Worm (Caenorhabditis elegans) whole organism, young adult: ENCODE data around the gene nhr-210.

Source experiments
- C06A6.2 ChIP-seq: fragments of 200-800 bp; sonication (Bioruptor generic); conservative IDR thresholded peaks from 2 replicates; pipeline ENCODE4 v1.3.6; 2022; ENCODE audit warnings: missing genetic modification characterization, missing compliant biosample characterization
- C17E4.6 ChIP-seq: fragments of 200-800 bp; sonication (Bioruptor generic); IDR thresholded peaks from 2 replicates; pipeline ENCODE4 v1.3.6; 2022; ENCODE audit warnings: missing genetic modification reagents, missing genetic modification characterization, missing compliant biosample characterization
- F22D6.2 ChIP-seq: sonication (generic microtip); optimal IDR thresholded peaks from 2 replicates; lab custom pipeline; 2016; ENCODE audit warnings: mild to moderate bottlenecking, missing genetic modification characterization, missing compliant biosample characterization
- F23B12.7 ChIP-seq: sonication (generic microtip); optimal IDR thresholded peaks from 2 replicates; lab custom pipeline; 2017; ENCODE audit warnings: missing genetic modification characterization, mild to moderate bottlenecking, missing compliant biosample characterization, antibody characterized with exemption, moderate library complexity; ENCODE audit not compliant: insufficient read depth
- F37B4.10 ChIP-seq: fragments of 200-800 bp; sonication (Bioruptor generic); IDR thresholded peaks from 2 replicates; pipeline ENCODE4 v1.3.6; 2022; ENCODE audit warnings: missing genetic modification characterization, missing compliant biosample characterization
- F39B2.1 ChIP-seq: fragments of 200-800 bp; sonication (Bioruptor generic); IDR thresholded peaks from 2 replicates; pipeline ENCODE4 v1.3.6; 2022; ENCODE audit warnings: missing genetic modification reagents, missing genetic modification characterization, missing compliant biosample characterization
- K12H6.12 ChIP-seq: fragments of 200-800 bp; sonication (Bioruptor generic); optimal IDR thresholded peaks from 2 replicates; lab custom pipeline; 2018; ENCODE audit warnings: mild to moderate bottlenecking, missing genetic modification characterization, missing compliant biosample characterization
- Y53F4B.3 ChIP-seq: fragments of 200-800 bp; sonication (Bioruptor generic); IDR thresholded peaks from 2 replicates; pipeline ENCODE4 v1.3.6; 2022; ENCODE audit warnings: missing genetic modification reagents, missing genetic modification characterization, missing compliant biosample characterization
- Y79H2A.3 ChIP-seq: fragments of 200-800 bp; sonication (Bioruptor generic); conservative IDR thresholded peaks from 2 replicates; pipeline ENCODE4 v1.3.6; 2022; ENCODE audit warnings: missing genetic modification reagents, missing genetic modification characterization, missing compliant biosample characterization
- atf-7 ChIP-seq: sonication (generic microtip); optimal IDR thresholded peaks from 2 replicates; lab custom pipeline; 2017; ENCODE audit warnings: mild to moderate bottlenecking, missing genetic modification characterization, missing compliant biosample characterization
- athp-1 ChIP-seq: sonication (generic microtip); optimal IDR thresholded peaks from 2 replicates; lab custom pipeline; 2017; ENCODE audit warnings: mild to moderate bottlenecking, missing genetic modification characterization, missing compliant biosample characterization
- die-1 ChIP-seq: sonication (generic microtip); optimal IDR thresholded peaks from 2 replicates; lab custom pipeline; 2016; ENCODE audit warnings: missing genotype, mild to moderate bottlenecking, missing genetic modification characterization, missing compliant biosample characterization
- egrh-3 ChIP-seq: fragments of 200-800 bp; sonication (Bioruptor generic); IDR thresholded peaks from 2 replicates; pipeline ENCODE4 v1.3.6; 2022; ENCODE audit warnings: missing genetic modification reagents, missing genetic modification characterization, missing compliant biosample characterization
- gei-17 ChIP-seq: fragments of 200-800 bp; sonication (Bioruptor generic); optimal IDR thresholded peaks from 2 replicates; lab custom pipeline; 2018; ENCODE audit warnings: mild to moderate bottlenecking, missing genetic modification characterization, missing compliant biosample characterization
- hlh-26 ChIP-seq: fragments of 200-800 bp; sonication (Bioruptor generic); conservative IDR thresholded peaks from 2 replicates; pipeline ENCODE4 v1.3.6; 2022; ENCODE audit warnings: missing genetic modification reagents, missing genetic modification characterization, missing compliant biosample characterization
- lag-1 ChIP-seq: fragments of 200-800 bp; sonication (Bioruptor generic); IDR thresholded peaks from 2 replicates; pipeline ENCODE4 v1.3.6; 2022; ENCODE audit warnings: missing genetic modification reagents, missing genetic modification characterization, missing compliant biosample characterization
- lin-35 ChIP-seq, 3 experiments: fragments of 150-350 bp in 2 of 3; sonication (generic microtip) in 1 of 3; optimal IDR thresholded peaks; 2 replicates each; lab custom pipeline; 2014 to 2018; ENCODE audit warnings: missing biosample characterization in 3 of 3, missing genetic modification characterization in 3 of 3, missing genetic modification reagents in 3 of 3
- lir-1 ChIP-seq: fragments of 200-800 bp; sonication (Bioruptor generic); conservative IDR thresholded peaks from 2 replicates; pipeline ENCODE4 v1.3.6; 2022; ENCODE audit warnings: missing genetic modification reagents, missing genetic modification characterization, missing compliant biosample characterization
- lsl-1 ChIP-seq: fragments of 200-800 bp; sonication (Bioruptor generic); optimal IDR thresholded peaks from 2 replicates; lab custom pipeline; 2018; ENCODE audit warnings: mild to moderate bottlenecking, missing genetic modification characterization, moderate library complexity, missing compliant biosample characterization
- madf-3 ChIP-seq: fragments of 200-800 bp; sonication (Bioruptor generic); IDR thresholded peaks from 2 replicates; pipeline ENCODE4 v1.3.6; 2022; ENCODE audit warnings: missing genetic modification reagents, missing genetic modification characterization, missing compliant biosample characterization
- nfya-1 ChIP-seq: sonication (generic microtip); optimal IDR thresholded peaks from 2 replicates; lab custom pipeline; 2017; ENCODE audit warnings: antibody characterized with exemption, missing compliant biosample characterization, missing genetic modification characterization, borderline replicate concordance; ENCODE audit not compliant: insufficient read depth
- nfya-2 ChIP-seq: fragments of 200-800 bp; sonication (Bioruptor generic); IDR thresholded peaks from 2 replicates; pipeline ENCODE4 v1.3.6; 2022; ENCODE audit warnings: missing genetic modification reagents, missing genetic modification characterization, missing compliant biosample characterization
- nhr-27 ChIP-seq: fragments of 200-800 bp; sonication (Bioruptor generic); optimal IDR thresholded peaks from 2 replicates; lab custom pipeline; 2018; ENCODE audit warnings: mild to moderate bottlenecking, missing genetic modification characterization, moderate library complexity, missing compliant biosample characterization
- nhr-80 ChIP-seq: sonication (generic microtip); optimal IDR thresholded peaks from 2 replicates; lab custom pipeline; 2016; ENCODE audit warnings: missing genetic modification characterization, missing compliant biosample characterization
- nhr-90 ChIP-seq: sonication (generic microtip); optimal IDR thresholded peaks from 2 replicates; lab custom pipeline; 2016; ENCODE audit warnings: missing genotype, mild to moderate bottlenecking, missing genetic modification characterization, missing compliant biosample characterization
- pbrm-1 ChIP-seq: fragments of 200-800 bp; sonication (Bioruptor generic); IDR thresholded peaks from 2 replicates; pipeline ENCODE4 v1.3.6; 2022; ENCODE audit warnings: missing genetic modification reagents, missing genetic modification characterization, missing compliant biosample characterization
- pha-4 ChIP-seq: fragments of 150-350 bp; sonication (generic microtip); optimal IDR thresholded peaks from 2 replicates; lab custom pipeline; 2014; ENCODE audit warnings: missing biosample characterization, missing genetic modification reagents, missing genetic modification characterization
- rcor-1 ChIP-seq: fragments of 200-800 bp; sonication (Bioruptor generic); IDR thresholded peaks from 2 replicates; pipeline ENCODE4 v1.3.6; 2022; ENCODE audit warnings: missing genetic modification reagents, missing genetic modification characterization, missing compliant biosample characterization
- repo-1 ChIP-seq: sonication (generic microtip); optimal IDR thresholded peaks from 2 replicates; lab custom pipeline; 2017; ENCODE audit warnings: mild to moderate bottlenecking, missing genetic modification characterization, missing compliant biosample characterization
- snpc-1.1 ChIP-seq: sonication (generic microtip); optimal IDR thresholded peaks from 2 replicates; lab custom pipeline; 2017; ENCODE audit warnings: missing genetic modification characterization, mild to moderate bottlenecking, missing compliant biosample characterization, antibody characterized with exemption, moderate library complexity, missing genotype, missing genetic modification reagents; ENCODE audit not compliant: insufficient read depth
- snpc-3.4 ChIP-seq: sonication (generic microtip); optimal IDR thresholded peaks from 2 replicates; lab custom pipeline; 2017; ENCODE audit warnings: missing genetic modification characterization, mild to moderate bottlenecking, missing compliant biosample characterization, antibody characterized with exemption, moderate library complexity, missing genotype, missing genetic modification reagents
- sptf-2 ChIP-seq: fragments of 200-800 bp; sonication (Bioruptor generic); optimal IDR thresholded peaks from 2 replicates; lab custom pipeline; 2018; ENCODE audit warnings: mild to moderate bottlenecking, missing genetic modification characterization, missing compliant biosample characterization
- tbx-9 ChIP-seq: sonication (generic microtip); optimal IDR thresholded peaks from 2 replicates; lab custom pipeline; 2016; ENCODE audit warnings: borderline replicate concordance, missing genetic modification characterization, inconsistent platforms, missing compliant biosample characterization
- unc-130 ChIP-seq: sonication (generic microtip); optimal IDR thresholded peaks from 2 replicates; lab custom pipeline; 2016; ENCODE audit warnings: missing genetic modification reagents, missing genetic modification characterization, missing compliant biosample characterization
- unc-62 ChIP-seq: fragments of 150-350 bp; optimal IDR thresholded peaks from 2 replicates; lab custom pipeline; 2014; ENCODE audit warnings: missing biosample characterization, missing genetic modification reagents, missing genetic modification characterization
- ztf-18 ChIP-seq: sonication (generic microtip); optimal IDR thresholded peaks from 2 replicates; lab custom pipeline; 2016; ENCODE audit warnings: missing genotype, mild to moderate bottlenecking, missing genetic modification characterization, missing compliant biosample characterization
- ztf-26 ChIP-seq: sonication (generic microtip); optimal IDR thresholded peaks from 2 replicates; lab custom pipeline; 2017; ENCODE audit warnings: missing genetic modification characterization, missing compliant biosample characterization
- ztf-6 ChIP-seq: fragments of 200-800 bp; sonication (Bioruptor generic); IDR thresholded peaks from 2 replicates; pipeline ENCODE4 v1.3.6; 2022; ENCODE audit warnings: missing genetic modification reagents, missing genetic modification characterization, missing compliant biosample characterization

nhr-210 gene

DNA sequence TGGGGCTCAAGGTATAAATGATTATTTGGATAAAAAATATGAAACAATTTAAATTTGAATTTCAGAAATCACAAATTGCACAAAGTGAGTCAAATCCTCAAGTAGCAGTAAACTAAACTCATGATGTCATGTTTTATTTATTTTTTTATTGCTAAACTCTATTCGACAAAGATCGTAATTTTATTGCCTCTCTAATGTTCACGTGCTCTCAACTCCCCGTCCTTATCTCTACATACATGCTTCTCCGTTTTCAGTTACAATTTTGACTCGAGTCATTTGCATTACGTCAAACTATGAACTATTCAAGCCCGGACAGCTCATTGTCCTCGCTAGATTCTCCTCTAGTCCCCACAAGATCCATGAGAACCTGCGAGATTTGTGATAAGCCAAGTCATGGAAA lies 44.8 kb downstream of the nhr-210 start, which contains the start of gene nhr-99:
Gene nhr-99 (plus strand): TSS at position 263 of the 400 bp plus-strand sequence.
- TF ChIP-seq ztf-18 (tag; lab: Kevin White, UChicago) (no peak), lir-1 (no peak), atf-7 (tag; lab: Kevin White, UChicago) (peak; percentile 46), hlh-26 (GFP tag; lab: Robert Waterston, UW) (no peak), nhr-80 (peak; percentile 59), die-1 (tag; lab: Kevin White, UChicago) (no peak), lsl-1 (GFP tag; lab: Kevin White, UChicago) (no peak), Y53F4B.3 (GFP tag; lab: Robert Waterston, UW) (no peak), lin-35 (GFP tag; optimal IDR thresholded peaks at IDR 0.05; lab: Kevin White, UChicago) (no peak), nfya-1 (no peak), F22D6.2 (tag; lab: Kevin White, UChicago) (no peak)

DNA sequence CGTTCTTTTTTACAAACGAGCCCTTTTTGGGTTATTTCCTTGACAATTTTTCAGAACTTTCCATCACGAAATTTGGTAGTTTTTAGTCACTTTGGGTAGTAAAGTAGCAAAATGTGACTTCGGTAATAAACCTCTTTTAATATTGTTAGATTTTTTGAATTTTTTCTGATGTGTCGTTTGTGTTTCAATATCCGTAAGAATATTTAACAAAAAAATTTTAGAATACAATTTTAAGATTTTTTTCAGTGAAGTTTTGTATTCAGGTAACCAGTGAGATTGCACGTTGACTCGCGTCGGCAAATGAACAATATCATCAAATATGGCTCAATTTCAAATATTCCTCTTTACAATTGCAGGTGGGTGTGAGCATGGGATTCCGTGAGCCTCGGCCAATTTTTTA lies 46.8 kb downstream of the nhr-210 start, which contains the start of gene srt-31:
Gene srt-31 (plus strand): TSS at position 301 of the 400 bp plus-strand sequence.
- TF ChIP-seq F22D6.2 (tag; lab: Kevin White, UChicago) (no peak), athp-1 (tag; lab: Kevin White, UChicago) (no peak), tbx-9 (tag; lab: Kevin White, UChicago) (no peak), C06A6.2 (GFP tag; lab: Robert Waterston, UW) (no peak), pbrm-1 (no peak), nhr-27 (no peak), nfya-2 (no peak), repo-1 (tag; lab: Kevin White, UChicago) (no peak), egrh-3 (GFP tag; lab: Robert Waterston, UW) (no peak), snpc-3.4 (no peak), atf-7 (tag; lab: Kevin White, UChicago) (no peak), C17E4.6 (GFP tag; lab: Robert Waterston, UW) (no peak), pha-4 (tag; lab: Kevin White, UChicago) (no peak), lag-1 (GFP tag; lab: Robert Waterston, UW) (no peak), snpc-1.1 (no peak), Y79H2A.3 (no peak), F37B4.10 (GFP tag; lab: Robert Waterston, UW) (no peak), F23B12.7 (tag; lab: Kevin White, UChicago) (no peak), sptf-2 (GFP tag; lab: Kevin White, UChicago) (no peak)

DNA sequence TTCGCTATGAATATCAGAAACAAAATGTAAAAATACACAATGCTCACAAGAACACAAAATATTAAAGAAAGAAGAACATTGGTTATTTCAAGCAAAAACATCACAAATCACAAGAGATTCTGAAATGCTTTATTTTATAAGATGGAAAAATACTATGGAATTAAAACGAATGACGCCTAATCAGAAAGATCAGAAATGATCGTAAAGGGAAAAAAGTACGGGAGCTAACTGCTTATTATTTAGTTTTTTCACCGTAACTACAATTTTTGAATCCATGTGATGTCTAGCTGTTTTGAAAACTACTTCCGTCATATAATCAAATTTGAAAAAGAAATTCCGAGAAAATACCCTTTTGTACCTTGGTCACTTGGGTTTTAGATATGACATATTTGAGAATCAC lies 50.9 kb downstream of the nhr-210 start, which contains the start of gene srbc-57:
Gene srbc-57 (minus strand): TSS at position 101 of the 400 bp plus-strand sequence.
- no peak for TF ChIP-seq unc-62 (GFP tag; lab: Kevin White, UChicago)
- TF ChIP-seq K12H6.12 (tag; lab: Kevin White, UChicago) = no peak
- no peak for TF ChIP-seq F39B2.1 (GFP tag; lab: Robert Waterston, UW)
- TF ChIP-seq rcor-1 (GFP tag; lab: Robert Waterston, UW) = no peak
- TF ChIP-seq ztf-6 (GFP tag; lab: Robert Waterston, UW) = no peak
- TF ChIP-seq unc-130 (GFP tag; lab: Kevin White, UChicago) = no peak
- TF ChIP-seq ztf-26 (tag; lab: Kevin White, UChicago) = no peak
- TF ChIP-seq nhr-90 (tag; lab: Kevin White, UChicago) = no peak
- no peak for TF ChIP-seq gei-17 (GFP tag; lab: Kevin White, UChicago)
- no peak for TF ChIP-seq nhr-27
- no peak for TF ChIP-seq madf-3 (GFP tag; lab: Robert Waterston, UW)
